Fruit fly (Drosophila melanogaster): ENCODE results near the gene shtd.

The shtd gene

dm6 chrX:15462436-15462857 lies at the start of gene shtd, which contains the start of the genes CG6294 and CG6299:
shtd (minus strand) TSS chrX:15462441.
CG6294 (plus strand) TSS chrX:15462722.
CG6299 (plus strand) TSS chrX:15462722.
- TF ChIP-seq CG8478 (optimal IDR thresholded peaks at IDR 0.05) (no peak), CTCF (optimal IDR thresholded peaks at IDR 0.05) (peak in 1 of 2 experiments; percentile 23)

- TF ChIP-seq CTCF (optimal IDR thresholded peaks at IDR 0.05) (no peak), CG8478 (optimal IDR thresholded peaks at IDR 0.05) (no peak)
Observed at dm6 chrX:15511399-15511798, 49.2 kb upstream of the shtd start.

dm6 chrX:15502864-15503263 lies 40.6 kb upstream of the shtd start:
- TF ChIP-seq CTCF (optimal IDR thresholded peaks at IDR 0.05) (no peak), CG8478 (optimal IDR thresholded peaks at IDR 0.05) (no peak)

- TF ChIP-seq CG8478 (optimal IDR thresholded peaks at IDR 0.05), result no peak
- no peak for TF ChIP-seq CTCF (optimal IDR thresholded peaks at IDR 0.05)
Observed at dm6 chrX:15501706-15502267, 39.5 kb upstream of the shtd start.

dm6 chrX:15499996-15500904 lies 38.0 kb upstream of the shtd start:
- TF ChIP-seq CTCF (optimal IDR thresholded peaks at IDR 0.05) (no peak), CG8478 (optimal IDR thresholded peaks at IDR 0.05) (no peak)

dm6 chrX:15498791-15499190 lies 36.5 kb upstream of the shtd start:
- peak; percentile 45 to 64 for TF ChIP-seq CTCF (optimal IDR thresholded peaks at IDR 0.05)
- no peak for TF ChIP-seq CG8478 (optimal IDR thresholded peaks at IDR 0.05)

- TF ChIP-seq CG8478 (optimal IDR thresholded peaks at IDR 0.05), result no peak
- TF ChIP-seq CTCF (optimal IDR thresholded peaks at IDR 0.05), result no peak
Observed at dm6 chrX:15497440-15498271, 35.4 kb upstream of the shtd start.

dm6 chrX:15496651-15497409 lies 34.6 kb upstream of the shtd start:
- TF ChIP-seq CTCF (optimal IDR thresholded peaks at IDR 0.05) (no peak), CG8478 (optimal IDR thresholded peaks at IDR 0.05) (no peak)

dm6 chrX:15495600-15496379 lies 33.5 kb upstream of the shtd start:
- TF ChIP-seq CG8478 (optimal IDR thresholded peaks at IDR 0.05), result no peak
- no peak for TF ChIP-seq CTCF (optimal IDR thresholded peaks at IDR 0.05)

- no peak for TF ChIP-seq CG8478 (optimal IDR thresholded peaks at IDR 0.05)
- peak; percentile 73 to 81 for TF ChIP-seq CTCF (optimal IDR thresholded peaks at IDR 0.05)
Observed at dm6 chrX:15490519-15490918, 28.3 kb upstream of the shtd start.

- TF ChIP-seq CTCF (optimal IDR thresholded peaks at IDR 0.05), result no peak
- no peak for TF ChIP-seq CG8478 (optimal IDR thresholded peaks at IDR 0.05)
Observed at dm6 chrX:15486682-15487081, 24.4 kb upstream of the shtd start, which contains the start of gene Gmap. Gmap (plus strand) TSS chrX:15486922.

- TF ChIP-seq CTCF (optimal IDR thresholded peaks at IDR 0.05), result no peak
- no peak for TF ChIP-seq CG8478 (optimal IDR thresholded peaks at IDR 0.05)
Observed at dm6 chrX:15484451-15485032, 22.3 kb upstream of the shtd start.
